Fruit fly (Drosophila melanogaster): Measurements from ENCODE around the gene CG42590.

The CG42590 gene

dm6 chr3L:8065575-8066410 lies 3.3 kb downstream of the CG42590 start (continued):
- TF ChIP-seq CG10267 (tag; optimal IDR thresholded peaks at IDR 0.05): peak; percentile 13
- TF ChIP-seq Stat92E (GFP tag; optimal IDR thresholded peaks at IDR 0.05): peak in 1 of 3 experiments; percentile 72
- no peak for TF ChIP-seq fd3F (GFP tag; optimal IDR thresholded peaks at IDR 0.05)
- TF ChIP-seq Hmr (GFP tag; optimal IDR thresholded peaks at IDR 0.05): no peak
- TF ChIP-seq CG12391 (tag; optimal IDR thresholded peaks at IDR 0.05): peak; percentile 28
- TF ChIP-seq BtbVII (GFP tag; optimal IDR thresholded peaks at IDR 0.05): peak; percentile 26
- peak; percentile 86 for TF ChIP-seq tna (GFP tag; IDR thresholded peaks at IDR 0.05; ENCODE audit: partially characterized antibody)

- TF ChIP-seq HHEX (GFP tag; optimal IDR thresholded peaks at IDR 0.05) (no peak), CG7839 (tag; optimal IDR thresholded peaks at IDR 0.05) (peak; percentile 43), Lhr (GFP tag; optimal IDR thresholded peaks at IDR 0.05) (peak; percentile 3), eve (GFP tag; optimal IDR thresholded peaks at IDR 0.05) (peak in 1 of 2 experiments; percentile 73), CG1529 (GFP tag; optimal IDR thresholded peaks at IDR 0.05) (peak; percentile 70), zen2 (GFP tag; IDR thresholded peaks at IDR 0.05; ENCODE audit: partially characterized antibody) (no peak), D19B (GFP tag; optimal IDR thresholded peaks at IDR 0.05) (peak; percentile 9), CG17568 (GFP tag; optimal IDR thresholded peaks at IDR 0.05) (peak; percentile 4), lov (optimal IDR thresholded peaks at IDR 0.05) (no peak), lov (GFP tag; IDR thresholded peaks at IDR 0.05) (0 out of 3 replicates have a peak, but pooled peaks have one; percentile 41), Myb (GFP tag; optimal IDR thresholded peaks at IDR 0.05) (no peak), CG12391 (tag; optimal IDR thresholded peaks at IDR 0.05) (peak; percentile 59), maf-S (GFP tag; optimal IDR thresholded peaks at IDR 0.05) (peak; percentile 10), CG7745 (tag; optimal IDR thresholded peaks at IDR 0.05) (peak; percentile 94), Taf1 (GFP tag; IDR thresholded peaks at IDR 0.05) (0 out of 2 replicates have a peak, but pooled peaks have one; percentile 9), CG9727 (GFP tag; optimal IDR thresholded peaks at IDR 0.05) (peak; percentile 3), CG8290 (GFP tag; optimal IDR thresholded peaks at IDR 0.05) (peak; percentile 17), CG8290 (tag; optimal IDR thresholded peaks at IDR 0.05) (peak in 1 of 2 experiments; percentile 62), seq (GFP tag; IDR thresholded peaks at IDR 0.05) (0 out of 2 replicates have a peak, but pooled peaks have one; percentile 26), CG1647 (GFP tag; optimal IDR thresholded peaks at IDR 0.05) (no peak), prd (optimal IDR thresholded peaks at IDR 0.05) (no peak), prd (GFP tag; IDR thresholded peaks at IDR 0.05) (peak; percentile 23; the same call in 1 of the 3 replicates), CG15269 (tag; optimal IDR thresholded peaks at IDR 0.05) (peak; percentile 60), p53 (GFP tag; optimal IDR thresholded peaks at IDR 0.05) (no peak), MESR4 (GFP tag; optimal IDR thresholded peaks at IDR 0.05) (no peak), B-H2 (GFP tag; optimal IDR thresholded peaks at IDR 0.05) (no peak), oc (tag; optimal IDR thresholded peaks at IDR 0.05) (peak; percentile 77), Adf1 (GFP tag; IDR thresholded peaks at IDR 0.05) (peak; percentile 41; the same call in 1 of the 2 replicates), bsh (GFP tag; optimal IDR thresholded peaks at IDR 0.05) (peak; percentile 20 to 28), CG3281 (GFP tag; optimal IDR thresholded peaks at IDR 0.05) (peak; percentile 61), Opbp (GFP tag; IDR thresholded peaks at IDR 0.05; ENCODE audit: partially characterized antibody) (0 out of 3 replicates have a peak, but pooled peaks have one; percentile 45), Jarid2 (GFP tag; optimal IDR thresholded peaks at IDR 0.05) (peak; percentile 60), CG18599 (GFP tag; optimal IDR thresholded peaks at IDR 0.05) (peak; percentile 20), org-1 (GFP tag; optimal IDR thresholded peaks at IDR 0.05) (peak; percentile 6), CG18619 (GFP tag; optimal IDR thresholded peaks at IDR 0.05) (peak; percentile 43), CG17829 (tag; optimal IDR thresholded peaks at IDR 0.05) (peak; percentile 5), Blimp-1 (GFP tag; optimal IDR thresholded peaks at IDR 0.05) (peak; percentile 18)
These were observed 5.6 kb downstream of the CG42590 start, which contains the start of gene Sarm for dm6 chr3L:8063214-8064156. Sarm (plus strand) TSS chr3L:8063874.

Measured in whole organism, embryonic.